Worm (Caenorhabditis elegans): Measurements from ENCODE around the gene E02C12.12.

DNA sequence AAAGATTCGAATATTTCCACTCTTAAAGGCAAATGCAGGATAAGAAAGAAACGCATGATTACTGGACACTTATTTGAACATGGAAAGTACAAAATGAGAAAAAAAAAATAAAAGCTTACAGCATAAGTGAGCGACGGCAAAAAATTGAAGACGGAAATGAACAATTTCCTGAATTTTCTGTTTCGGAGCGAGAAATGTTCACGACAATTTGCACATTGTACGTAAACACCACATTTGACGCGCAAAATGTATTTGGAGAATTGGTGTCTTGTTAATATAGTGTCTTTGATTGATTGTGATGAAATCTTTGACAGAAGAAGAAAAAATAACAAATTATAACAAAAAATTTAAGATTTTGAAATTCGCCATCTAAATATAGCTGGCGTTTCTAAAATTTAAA lies 43.5 kb upstream of the E02C12.12 start, which contains the start of gene F36D4.5:
- TF ChIP-seq sptf-1 (tag; optimal IDR thresholded peaks at IDR 0.05): no peak
- no peak for TF ChIP-seq nhr-237 (tag; optimal IDR thresholded peaks at IDR 0.05)
- no peak for TF ChIP-seq elt-3 (tag; optimal IDR thresholded peaks at IDR 0.05)
- no peak for TF ChIP-seq ceh-43 (GFP tag; optimal IDR thresholded peaks at IDR 0.05)
- no peak for TF ChIP-seq unc-62 (GFP tag; optimal IDR thresholded peaks at IDR 0.05)
- TF ChIP-seq nhr-76 (tag; optimal IDR thresholded peaks at IDR 0.05): no peak
- TF ChIP-seq snpc-4 (tag; optimal IDR thresholded peaks at IDR 0.05): no peak
- TF ChIP-seq hlh-1 (tag; optimal IDR thresholded peaks at IDR 0.05): no peak
- TF ChIP-seq mep-1 (tag; optimal IDR thresholded peaks at IDR 0.05): no peak
- TF ChIP-seq ces-1 (GFP tag; optimal IDR thresholded peaks at IDR 0.05): peak; percentile 77
- no peak for TF ChIP-seq ztf-11 (tag; optimal IDR thresholded peaks at IDR 0.05)

Data from whole organism, mixed stage, embryonic.